Worm (Caenorhabditis elegans): ENCODE results near the gene pmk-2.
"Not testable (repeated sequence)": the region's sequence is repeated elsewhere in the genome, so short reads cannot be mapped to it uniquely, and the experiment has no call there.

The pmk-2 gene

ce11 chrIV:8114535-8114934, 28.8 kb upstream of the pmk-2 start:
- no peak for TF ChIP-seq ztf-29 (GFP tag; IDR thresholded peaks at IDR 0.05)
- TF ChIP-seq cog-1 (tag; optimal IDR thresholded peaks at IDR 0.05): no peak
- no peak for TF ChIP-seq T22C8.4 (GFP tag; IDR thresholded peaks at IDR 0.05)
- no peak for TF ChIP-seq klf-2 (GFP tag; conservative IDR thresholded peaks at IDR 0.05)
- TF ChIP-seq ref-1 (GFP tag; conservative IDR thresholded peaks at IDR 0.05): no peak
- TF ChIP-seq tab-1 (GFP tag; IDR thresholded peaks at IDR 0.05): no peak
- TF ChIP-seq med-1 (GFP tag; optimal IDR thresholded peaks at IDR 0.05; ENCODE audit: insufficient read depth): no peak
- no peak for TF ChIP-seq ztf-23 (GFP tag; IDR thresholded peaks at IDR 0.05)

DNA sequence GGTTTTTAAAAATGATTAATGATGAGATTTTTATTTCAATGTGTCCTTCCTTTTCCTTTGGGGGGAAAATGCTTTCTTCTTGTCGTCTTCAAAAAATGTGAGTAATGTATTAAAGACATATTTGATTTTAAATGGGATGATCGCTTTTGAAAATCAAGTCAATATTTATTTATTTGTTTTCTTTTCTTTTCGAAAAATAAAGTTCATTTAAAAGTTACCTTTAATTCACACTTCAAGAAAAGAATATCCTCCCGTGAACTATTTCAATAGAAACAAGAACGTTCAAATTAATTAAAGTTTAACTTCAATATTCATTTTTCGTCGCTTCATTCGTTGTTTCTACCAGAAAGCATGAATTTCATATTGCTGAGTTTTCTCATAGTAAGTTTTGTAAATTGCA, 27.8 kb upstream of the pmk-2 start, which contains the start of gene irld-8:
irld-8 (plus strand) TSS at position 301 of the 400 bp plus-strand sequence.
- no peak for TF ChIP-seq ztf-23 (GFP tag; IDR thresholded peaks at IDR 0.05)
- no peak for TF ChIP-seq ztf-29 (GFP tag; IDR thresholded peaks at IDR 0.05)
- no peak for TF ChIP-seq klf-2 (GFP tag; conservative IDR thresholded peaks at IDR 0.05)
- no peak for TF ChIP-seq flt-1 (GFP tag; IDR thresholded peaks at IDR 0.05)
- no peak for TF ChIP-seq ref-1 (GFP tag; conservative IDR thresholded peaks at IDR 0.05)
- no peak for TF ChIP-seq T22C8.4 (GFP tag; IDR thresholded peaks at IDR 0.05)
- TF ChIP-seq med-1 (GFP tag; optimal IDR thresholded peaks at IDR 0.05; ENCODE audit: insufficient read depth): no peak
- no peak for TF ChIP-seq cog-1 (tag; optimal IDR thresholded peaks at IDR 0.05)
- no peak for TF ChIP-seq tab-1 (GFP tag; IDR thresholded peaks at IDR 0.05)

- TF ChIP-seq T22C8.4 (GFP tag; IDR thresholded peaks at IDR 0.05): no peak
- TF ChIP-seq ref-1 (GFP tag; conservative IDR thresholded peaks at IDR 0.05): no peak
- no peak for TF ChIP-seq flt-1 (GFP tag; IDR thresholded peaks at IDR 0.05)
- no peak for TF ChIP-seq med-1 (GFP tag; optimal IDR thresholded peaks at IDR 0.05; ENCODE audit: insufficient read depth)
- no peak for TF ChIP-seq cog-1 (tag; optimal IDR thresholded peaks at IDR 0.05)
- no peak for TF ChIP-seq ztf-23 (GFP tag; IDR thresholded peaks at IDR 0.05)
- no peak for TF ChIP-seq tab-1 (GFP tag; IDR thresholded peaks at IDR 0.05)
- no peak for TF ChIP-seq ztf-29 (GFP tag; IDR thresholded peaks at IDR 0.05)
- TF ChIP-seq klf-2 (GFP tag; conservative IDR thresholded peaks at IDR 0.05): no peak
Observed at ce11 chrIV:8118790-8119189, 24.5 kb upstream of the pmk-2 start, which contains the start of gene F42G8.8. F42G8.8 (plus strand) TSS chrIV:8119090.

DNA sequence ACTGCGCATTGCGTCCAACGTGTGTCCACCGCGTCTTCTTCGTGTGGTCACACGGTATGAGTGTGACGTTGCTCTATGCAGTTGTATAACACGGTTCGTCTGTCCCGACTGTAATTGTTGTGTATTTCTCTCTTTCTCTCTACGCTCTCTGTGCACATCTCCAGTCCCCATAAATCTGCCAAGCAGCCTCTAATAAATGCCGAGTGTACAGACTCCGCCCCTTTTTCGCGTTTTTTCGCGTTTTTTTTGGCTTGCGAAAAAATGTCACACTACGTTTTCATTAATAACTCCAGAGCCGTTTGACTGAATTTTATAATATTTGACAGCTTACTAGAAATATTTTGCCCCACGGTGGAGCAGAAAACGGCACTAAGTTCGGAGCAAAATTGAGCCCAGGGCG, 21.0 kb upstream of the pmk-2 start, which contains the start of gene erp-44.3:
erp-44.3 (plus strand) TSS at position 301 of the 400 bp plus-strand sequence.
- not testable (repeated sequence) for TF ChIP-seq ztf-23 (GFP tag; IDR thresholded peaks at IDR 0.05); klf-2 (GFP tag; conservative IDR thresholded peaks at IDR 0.05); ref-1 (GFP tag; conservative IDR thresholded peaks at IDR 0.05)

ce11 chrIV:8126902-8127301, 16.4 kb upstream of the pmk-2 start, which contains the start of gene ceph-41:
ceph-41 (plus strand) TSS chrIV:8127202.
- no peak for TF ChIP-seq tab-1 (GFP tag; IDR thresholded peaks at IDR 0.05)
- TF ChIP-seq T22C8.4 (GFP tag; IDR thresholded peaks at IDR 0.05): no peak
- no peak for TF ChIP-seq cog-1 (tag; optimal IDR thresholded peaks at IDR 0.05)
- no peak for TF ChIP-seq ref-1 (GFP tag; conservative IDR thresholded peaks at IDR 0.05)
- no peak for TF ChIP-seq ztf-23 (GFP tag; IDR thresholded peaks at IDR 0.05)
- no peak for TF ChIP-seq med-1 (GFP tag; optimal IDR thresholded peaks at IDR 0.05; ENCODE audit: insufficient read depth)
- no peak for TF ChIP-seq flt-1 (GFP tag; IDR thresholded peaks at IDR 0.05)
- no peak for TF ChIP-seq klf-2 (GFP tag; conservative IDR thresholded peaks at IDR 0.05)
- no peak for TF ChIP-seq ztf-29 (GFP tag; IDR thresholded peaks at IDR 0.05)

- TF ChIP-seq T22C8.4 (GFP tag; IDR thresholded peaks at IDR 0.05) (no peak), klf-2 (GFP tag; conservative IDR thresholded peaks at IDR 0.05) (no peak), cog-1 (tag; optimal IDR thresholded peaks at IDR 0.05) (no peak), ztf-29 (GFP tag; IDR thresholded peaks at IDR 0.05) (no peak), flt-1 (GFP tag; IDR thresholded peaks at IDR 0.05) (no peak), med-1 (GFP tag; optimal IDR thresholded peaks at IDR 0.05; ENCODE audit: insufficient read depth) (no peak), ref-1 (GFP tag; conservative IDR thresholded peaks at IDR 0.05) (no peak), ztf-23 (GFP tag; IDR thresholded peaks at IDR 0.05) (no peak), tab-1 (GFP tag; IDR thresholded peaks at IDR 0.05) (no peak)
Observed at ce11 chrIV:8127430-8127829, 15.9 kb upstream of the pmk-2 start.

- TF ChIP-seq ztf-29 (GFP tag; IDR thresholded peaks at IDR 0.05) (no peak), flt-1 (GFP tag; IDR thresholded peaks at IDR 0.05) (no peak), ref-1 (GFP tag; conservative IDR thresholded peaks at IDR 0.05) (no peak), klf-2 (GFP tag; conservative IDR thresholded peaks at IDR 0.05) (no peak), tab-1 (GFP tag; IDR thresholded peaks at IDR 0.05) (no peak), T22C8.4 (GFP tag; IDR thresholded peaks at IDR 0.05) (no peak), med-1 (GFP tag; optimal IDR thresholded peaks at IDR 0.05; ENCODE audit: insufficient read depth) (no peak)
Observed at ce11 chrIV:8130131-8130611, 13.1 kb upstream of the pmk-2 start, which contains the start of the genes ndub-11 and moc-3. ndub-11 (minus strand) TSS chrIV:8130231. moc-3 (plus strand) TSS chrIV:8130561.

DNA sequence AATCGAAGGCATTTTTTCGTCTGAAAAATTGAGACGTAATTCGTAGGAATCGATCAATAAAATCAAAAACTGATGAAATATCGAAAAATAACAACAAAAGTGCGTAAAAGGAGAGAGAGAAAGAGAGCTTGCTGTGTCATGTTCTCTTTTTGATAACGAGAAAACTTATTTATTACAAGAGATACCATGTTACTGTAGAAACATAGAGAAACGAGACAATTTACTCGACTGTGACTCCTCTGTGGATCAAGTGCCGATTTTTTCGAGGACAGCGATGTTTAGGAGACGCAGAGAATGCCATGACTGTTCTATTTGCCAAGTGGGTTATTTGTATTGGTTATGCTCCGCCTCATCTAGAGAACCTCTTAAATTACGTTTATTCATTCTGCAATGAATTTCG, 9.8 kb upstream of the pmk-2 start, which contains the start of gene sph-1:
sph-1 (minus strand) TSS at position 23 of the 400 bp plus-strand sequence.
- TF ChIP-seq tab-1 (GFP tag; IDR thresholded peaks at IDR 0.05): no peak
- TF ChIP-seq ref-1 (GFP tag; conservative IDR thresholded peaks at IDR 0.05): no peak
- no peak for TF ChIP-seq flt-1 (GFP tag; IDR thresholded peaks at IDR 0.05)
- TF ChIP-seq T22C8.4 (GFP tag; IDR thresholded peaks at IDR 0.05): no peak

DNA sequence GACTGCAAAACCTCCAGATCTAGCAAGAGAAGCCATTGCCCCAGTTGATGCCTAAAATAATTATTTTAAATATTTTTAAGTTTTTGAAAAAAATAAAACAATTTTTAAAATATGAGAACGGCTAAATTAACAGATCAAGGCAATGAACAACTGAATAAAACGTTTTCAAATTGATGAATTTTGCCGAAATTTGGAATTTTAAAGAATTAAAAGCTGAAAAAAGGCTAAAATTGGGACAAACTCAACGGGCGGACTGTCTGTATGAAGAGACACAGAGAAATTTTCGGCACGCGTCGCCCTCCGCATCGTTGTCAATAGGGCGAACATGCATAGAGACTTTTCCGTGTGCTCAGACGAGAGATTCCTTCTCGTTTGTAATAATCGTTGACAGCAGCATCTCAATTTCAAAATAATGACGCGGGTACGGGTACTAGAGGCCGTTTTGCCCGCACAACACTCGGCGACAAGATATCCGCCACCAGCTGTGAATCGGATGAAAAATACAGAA, 7.2 kb upstream of the pmk-2 start, which contains the start of the genes isp-1 and islo-1:
isp-1 (minus strand) TSS at position 51 of the 508 bp plus-strand sequence.
islo-1 (plus strand) TSS at position 385 of the 508 bp plus-strand sequence.
- TF ChIP-seq ztf-23 (GFP tag; IDR thresholded peaks at IDR 0.05) (0 out of 2 replicates have a peak, but pooled peaks have one; percentile 31), tab-1 (GFP tag; IDR thresholded peaks at IDR 0.05) (0 out of 2 replicates have a peak, but pooled peaks have one; percentile 16), ref-1 (GFP tag; conservative IDR thresholded peaks at IDR 0.05) (no peak)

DNA sequence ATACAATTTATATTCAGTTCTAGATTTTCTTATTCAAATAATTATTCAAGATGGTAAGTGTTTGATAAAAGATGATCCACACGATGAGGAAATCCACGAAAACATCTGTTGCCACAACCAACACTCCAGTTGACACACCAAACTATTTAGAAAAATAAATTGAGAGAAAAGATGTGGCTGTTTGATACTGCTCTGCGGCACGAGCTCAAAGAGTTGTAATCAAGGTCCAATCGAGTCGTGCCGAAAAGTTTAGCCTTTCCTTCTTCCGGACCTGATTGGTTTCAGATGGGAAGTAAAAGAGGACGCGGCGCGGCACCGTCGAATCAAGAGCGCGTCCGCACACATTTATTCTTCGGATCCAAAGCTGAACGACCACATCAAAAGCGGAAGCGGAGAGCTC, 6.8 kb upstream of the pmk-2 start:
- no peak for TF ChIP-seq ref-1 (GFP tag; conservative IDR thresholded peaks at IDR 0.05)
- TF ChIP-seq ztf-23 (GFP tag; IDR thresholded peaks at IDR 0.05): no peak
- TF ChIP-seq T22C8.4 (GFP tag; IDR thresholded peaks at IDR 0.05): no peak
- no peak for TF ChIP-seq flt-1 (GFP tag; IDR thresholded peaks at IDR 0.05)

Measured in whole organism, midembryonic.